Fruit fly (Drosophila melanogaster) whole organism, embryonic: Measurements from ENCODE around the gene CG32812.

ENCODE experiments used
- Ada2b ChIP-seq: fragments of 200-800 bp; sonication (Bioruptor generic); IDR thresholded peaks from 2 replicates; pipeline ENCODE4 v1.3.6; 2022; ENCODE audit warnings: missing biosample characterization, missing genetic modification characterization
- Aef1 ChIP-seq: fragments of 200-800 bp; sonication (Bioruptor generic); IDR thresholded peaks from 3 replicates; pipeline ENCODE4 v1.3.6; 2022; ENCODE audit warnings: missing biosample characterization, missing genetic modification characterization
- BEAF-32 ChIP-seq: fragments of 200-800 bp; sonication (Bioruptor generic); optimal IDR thresholded peaks from 3 replicates; lab custom pipeline; 2017; ENCODE audit warnings: missing biosample characterization, missing genetic modification characterization, mild to moderate bottlenecking, moderate library complexity, missing genetic modification reagents
- CG10366 ChIP-seq: fragments of 200-800 bp; sonication (Bioruptor generic); IDR thresholded peaks from 2 replicates; pipeline ENCODE4 v1.3.6; 2022; ENCODE audit warnings: missing biosample characterization, missing genetic modification characterization
- CG10654 ChIP-seq: fragments of 200-800 bp; sonication (Bioruptor generic); optimal IDR thresholded peaks from 2 replicates; lab custom pipeline; 2016; ENCODE audit warnings: missing biosample characterization, missing genetic modification characterization
- CG14014 ChIP-seq: fragments of 200-800 bp; sonication (Bioruptor generic); IDR thresholded peaks from 2 replicates; pipeline ENCODE4 v1.3.6; 2022; ENCODE audit warnings: missing biosample characterization, missing genetic modification characterization
- CG1529 ChIP-seq: fragments of 200-800 bp; sonication (Bioruptor generic); optimal IDR thresholded peaks from 3 replicates; lab custom pipeline; 2018; ENCODE audit warnings: missing biosample characterization, missing genetic modification characterization
- CG15479 ChIP-seq: fragments of 200-800 bp; sonication (Bioruptor generic); optimal IDR thresholded peaks from 3 replicates; lab custom pipeline; 2019; ENCODE audit warnings: missing biosample characterization, mild to moderate bottlenecking, missing genetic modification characterization, moderate library complexity
- CG17385 ChIP-seq: fragments of 200-800 bp; sonication (Bioruptor generic); optimal IDR thresholded peaks from 3 replicates; lab custom pipeline; 2018; ENCODE audit warnings: missing biosample characterization, mild to moderate bottlenecking, missing genetic modification characterization
- CG1792 ChIP-seq: fragments of 200-800 bp; sonication (Bioruptor generic); optimal IDR thresholded peaks from 2 replicates; lab custom pipeline; 2016; ENCODE audit warnings: missing biosample characterization, missing genetic modification characterization
- CG2120 ChIP-seq: fragments of 200-800 bp; sonication (Bioruptor generic); optimal IDR thresholded peaks from 3 replicates; lab custom pipeline; 2016; ENCODE audit warnings: missing biosample characterization, missing genetic modification characterization
- CG32532 ChIP-seq: fragments of 200-800 bp; sonication (Bioruptor generic); IDR thresholded peaks from 2 replicates; pipeline ENCODE4 v1.3.6; 2022; ENCODE audit warnings: missing biosample characterization, missing genetic modification characterization
- CG3838 ChIP-seq: fragments of 200-800 bp; sonication (Bioruptor generic); optimal IDR thresholded peaks from 3 replicates; lab custom pipeline; 2016; ENCODE audit warnings: missing biosample characterization, missing genetic modification characterization
- CG42726 ChIP-seq: fragments of 200-800 bp; sonication (Bioruptor generic); IDR thresholded peaks from 2 replicates; pipeline ENCODE4 v1.3.6; 2022; ENCODE audit warnings: missing biosample characterization, missing genetic modification characterization; ENCODE audit not compliant: partially characterized antibody
- CG4282 ChIP-seq: fragments of 200-800 bp; sonication (Bioruptor generic); optimal IDR thresholded peaks from 2 replicates; lab custom pipeline; 2016; ENCODE audit warnings: missing biosample characterization, missing genetic modification characterization
- CG43689 ChIP-seq: fragments of 200-800 bp; sonication (Bioruptor generic); IDR thresholded peaks from 2 replicates; pipeline ENCODE4 v1.3.6; 2022; ENCODE audit warnings: missing biosample characterization, missing genetic modification characterization
- CG4424 ChIP-seq: fragments of 200-800 bp; sonication (Bioruptor generic); optimal IDR thresholded peaks from 3 replicates; lab custom pipeline; 2016; ENCODE audit warnings: missing biosample characterization, missing genetic modification characterization
- CG4730 ChIP-seq: fragments of 200-800 bp; sonication (Bioruptor generic); IDR thresholded peaks from 2 replicates; pipeline ENCODE4 v1.3.6; 2022; ENCODE audit warnings: missing biosample characterization, missing genetic modification characterization
- CG6791 ChIP-seq: fragments of 200-800 bp; sonication (Bioruptor generic); IDR thresholded peaks from 3 replicates; pipeline ENCODE4 v1.3.6; 2022; ENCODE audit warnings: missing biosample characterization, missing genetic modification characterization; ENCODE audit not compliant: partially characterized antibody
- Eip74EF ChIP-seq, 2 experiments: fragments of 200-800 bp in 1 of 2; fragments of >200 bp in 1 of 2; sonication (Bioruptor generic) in 1 of 2; optimal IDR thresholded peaks; 2 replicates each; lab custom pipeline; 2017 to 2019; ENCODE audit warnings: missing biosample characterization in 2 of 2, missing genetic modification characterization in 2 of 2, mild to moderate bottlenecking in 1 of 2, moderate library complexity in 1 of 2
- GATAe ChIP-seq: fragments of 200-800 bp; sonication (Bioruptor generic); conservative IDR thresholded peaks from 2 replicates; pipeline ENCODE4 v1.3.6; 2022; ENCODE audit warnings: missing biosample characterization, missing genetic modification characterization
- H15 ChIP-seq: fragments of 200-800 bp; sonication (Bioruptor generic); IDR thresholded peaks from 3 replicates; pipeline ENCODE4 v1.3.6; 2022; ENCODE audit warnings: missing biosample characterization, missing genetic modification characterization
- Lpt ChIP-seq: fragments of >200 bp; optimal IDR thresholded peaks from 2 replicates; lab custom pipeline; 2018; ENCODE audit warnings: missing biosample characterization, missing genetic modification characterization
- Mad ChIP-seq: fragments of 200-800 bp; sonication (Bioruptor generic); optimal IDR thresholded peaks from 2 replicates; lab custom pipeline; 2016; ENCODE audit warnings: missing biosample characterization, missing genetic modification characterization
- Med ChIP-seq: fragments of 200-800 bp; sonication (Bioruptor generic); peaks from one replicate; lab custom pipeline; 2016; ENCODE audit warnings: missing biosample characterization, missing genetic modification characterization, mild to moderate bottlenecking, inconsistent platforms, moderate library complexity
- NK7.1 ChIP-seq: fragments of 200-800 bp; sonication (Bioruptor generic); optimal IDR thresholded peaks from 3 replicates; lab custom pipeline; 2016; ENCODE audit warnings: missing biosample characterization, missing genetic modification characterization
- Nf-YC ChIP-seq: fragments of 200-800 bp; optimal IDR thresholded peaks from 3 replicates; lab custom pipeline; 2019; ENCODE audit warnings: missing biosample characterization, mild to moderate bottlenecking, missing genetic modification characterization, moderate library complexity
- Oli ChIP-seq: fragments of 200-800 bp; sonication (Bioruptor generic); optimal IDR thresholded peaks from 2 replicates; lab custom pipeline; 2018; ENCODE audit warnings: missing biosample characterization, mild to moderate bottlenecking, missing genetic modification characterization, moderate library complexity
- Pdp1 ChIP-seq, 2 experiments: fragments of 200-800 bp; sonication (Bioruptor generic); optimal IDR thresholded peaks; 3 replicates each; lab custom pipeline; 2016; ENCODE audit warnings: missing biosample characterization in 2 of 2, missing genetic modification characterization in 2 of 2, mild to moderate bottlenecking in 1 of 2, moderate library complexity in 1 of 2
- Ssrp ChIP-seq: fragments of 200-800 bp; sonication (Bioruptor generic); optimal IDR thresholded peaks from 2 replicates; lab custom pipeline; 2018; ENCODE audit warnings: missing biosample characterization, mild to moderate bottlenecking, missing genetic modification characterization, moderate library complexity
- Xrp1 ChIP-seq: fragments of 200-800 bp; sonication (Bioruptor generic); IDR thresholded peaks from 2 replicates; pipeline ENCODE4 v1.3.6; 2022; ENCODE audit warnings: missing biosample characterization, missing genetic modification characterization
- amos ChIP-seq: fragments of 200-800 bp; sonication (Bioruptor generic); IDR thresholded peaks from 2 replicates; pipeline ENCODE4 v1.3.6; 2022; ENCODE audit warnings: missing biosample characterization, missing genetic modification characterization; ENCODE audit not compliant: partially characterized antibody
- ara ChIP-seq: fragments of 200-800 bp; sonication (Bioruptor generic); IDR thresholded peaks from 2 replicates; pipeline ENCODE4 v1.3.6; 2022; ENCODE audit warnings: missing biosample characterization, missing genetic modification characterization
- ase ChIP-seq: fragments of 200-800 bp; sonication (Bioruptor generic); IDR thresholded peaks from 3 replicates; pipeline ENCODE4 v1.3.6; 2022; ENCODE audit warnings: missing biosample characterization, missing genetic modification characterization
- cad ChIP-seq: fragments of >200 bp; optimal IDR thresholded peaks from 2 replicates; lab custom pipeline; 2017; ENCODE audit warnings: missing biosample characterization, missing genetic modification characterization
- croc ChIP-seq: fragments of 200-800 bp; sonication (Bioruptor generic); conservative IDR thresholded peaks from 3 replicates; pipeline ENCODE4 v1.3.6; 2022; ENCODE audit warnings: missing biosample characterization, missing genetic modification characterization
- danr ChIP-seq: fragments of 200-800 bp; sonication (Bioruptor generic); IDR thresholded peaks from 2 replicates; pipeline ENCODE4 v1.3.6; 2022; ENCODE audit warnings: missing biosample characterization, missing genetic modification characterization
- disco-r ChIP-seq: fragments of 200-800 bp; sonication (Bioruptor generic); optimal IDR thresholded peaks from 2 replicates; lab custom pipeline; 2016; ENCODE audit warnings: missing biosample characterization, missing genetic modification characterization
- en ChIP-seq: fragments of 200-800 bp; sonication (Bioruptor generic); optimal IDR thresholded peaks from 2 replicates; lab custom pipeline; 2016; ENCODE audit warnings: missing biosample characterization, missing genetic modification characterization
- ewg ChIP-seq: fragments of 200-800 bp; sonication (Bioruptor generic); optimal IDR thresholded peaks from 3 replicates; lab custom pipeline; 2017; ENCODE audit warnings: mild to moderate bottlenecking, missing biosample characterization, missing genetic modification reagents, missing genetic modification characterization
- knrl ChIP-seq: fragments of 200-800 bp; sonication (Bioruptor generic); IDR thresholded peaks from 3 replicates; pipeline ENCODE4 v1.3.6; 2022; ENCODE audit warnings: missing biosample characterization, missing genetic modification characterization; ENCODE audit not compliant: partially characterized antibody
- lola ChIP-seq, 3 experiments: fragments of >200 bp in 2 of 3; fragments of 200-800 bp in 1 of 3; sonication (Bioruptor generic) in 1 of 3; optimal IDR thresholded peaks; 2 replicates each; lab custom pipeline; 2017 to 2019; ENCODE audit warnings: missing biosample characterization in 3 of 3, missing genetic modification characterization in 3 of 3, mild to moderate bottlenecking in 1 of 3, moderate library complexity in 1 of 3
- lov ChIP-seq, 2 experiments: fragments of 200-800 bp in 1 of 2; fragments of >200 bp in 1 of 2; sonication (Bioruptor generic) in 1 of 2; IDR thresholded peaks in 1 of 2; optimal IDR thresholded peaks in 1 of 2; 2 replicates in 1 of 2; 3 replicates in 1 of 2; pipeline versions ENCODE4 v1.3.6 to Lab custom; 2017 to 2022; ENCODE audit warnings: missing biosample characterization in 1 of 2, missing genetic modification characterization in 1 of 2
- schlank ChIP-seq: fragments of 200-800 bp; sonication (Bioruptor generic); optimal IDR thresholded peaks from 2 replicates; lab custom pipeline; 2018; ENCODE audit warnings: missing biosample characterization, mild to moderate bottlenecking, missing genetic modification characterization
- seq ChIP-seq: fragments of 200-800 bp; sonication (Bioruptor generic); IDR thresholded peaks from 2 replicates; pipeline ENCODE4 v1.3.6; 2022; ENCODE audit warnings: missing biosample characterization, missing genetic modification characterization
- tgo ChIP-seq: fragments of 200-800 bp; sonication (Bioruptor generic); IDR thresholded peaks from 3 replicates; pipeline ENCODE4 v1.3.6; 2022; ENCODE audit warnings: missing biosample characterization, missing genetic modification characterization
- trem ChIP-seq: fragments of 200-800 bp; optimal IDR thresholded peaks from 3 replicates; lab custom pipeline; 2019; ENCODE audit warnings: missing biosample characterization, mild to moderate bottlenecking, missing genetic modification characterization, moderate library complexity
- tup ChIP-seq: fragments of 200-800 bp; sonication (Bioruptor generic); optimal IDR thresholded peaks from 2 replicates; lab custom pipeline; 2016; ENCODE audit warnings: missing biosample characterization, mild to moderate bottlenecking, missing genetic modification characterization, moderate library complexity
- wdn ChIP-seq: fragments of 200-800 bp; sonication (Bioruptor generic); IDR thresholded peaks from 2 replicates; pipeline ENCODE4 v1.3.6; 2022; ENCODE audit warnings: missing biosample characterization, missing genetic modification characterization
- z ChIP-seq: fragments of 200-800 bp; sonication (Bioruptor generic); IDR thresholded peaks from 3 replicates; pipeline ENCODE4 v1.3.6; 2022; ENCODE audit warnings: missing biosample characterization, missing genetic modification characterization
- zf30C ChIP-seq: fragments of 200-800 bp; sonication (Bioruptor generic); optimal IDR thresholded peaks from 3 replicates; lab custom pipeline; 2018; ENCODE audit warnings: missing biosample characterization, mild to moderate bottlenecking, missing genetic modification characterization

The CG32812 gene

dm6 chrX:1260327-1260726 lies 26.8 kb upstream of the CG32812 start (continued):
- TF ChIP-seq amos (GFP tag; lab: Robert Waterston, UW) (no peak), disco-r (no peak), NK7.1 (GFP tag; lab: Kevin White, UChicago) (no peak), seq (GFP tag; lab: Robert Waterston, UW) (no peak), zf30C (GFP tag; lab: Kevin White, UChicago) (no peak), CG14014 (GFP tag; lab: Robert Waterston, UW) (0 out of 2 replicates have a peak, but pooled peaks have one; percentile 46), Ada2b (GFP tag; lab: Robert Waterston, UW) (no peak), CG17385 (GFP tag; lab: Kevin White, UChicago) (no peak), Eip74EF (GFP tag; optimal IDR thresholded peaks at IDR 0.05; lab: Kevin White, UChicago) (no peak), tup (no peak), z (GFP tag; lab: Robert Waterston, UW) (no peak), danr (GFP tag; lab: Robert Waterston, UW) (no peak), lola (GFP tag; optimal IDR thresholded peaks at IDR 0.05; lab: Kevin White, UChicago) (no peak), CG4282 (no peak), lov (optimal IDR thresholded peaks at IDR 0.05; lab: Kevin White, UChicago) (no peak), lov (GFP tag; IDR thresholded peaks at IDR 0.05; lab: Robert Waterston, UW) (no peak), wdn (GFP tag; lab: Robert Waterston, UW) (no peak), CG10654 (no peak), BEAF-32 (GFP tag; lab: Kevin White, UChicago) (no peak), Oli (peak; percentile 8), tgo (GFP tag; lab: Robert Waterston, UW) (no peak), ara (GFP tag; lab: Robert Waterston, UW) (no peak), trem (tag; lab: Kevin White, UChicago) (no peak), Mad (no peak), H15 (GFP tag; lab: Robert Waterston, UW) (no peak), knrl (no peak), Nf-YC (tag; lab: Kevin White, UChicago) (peak; percentile 14), ewg (no peak), CG42726 (GFP tag; lab: Robert Waterston, UW) (no peak), CG15479 (GFP tag; lab: Kevin White, UChicago) (no peak), Xrp1 (no peak), Med (peak; percentile 91), CG32532 (GFP tag; lab: Robert Waterston, UW) (peak; percentile 41; the same call in 1 of the 2 replicates), Aef1 (GFP tag; lab: Robert Waterston, UW) (no peak), Ssrp (tag; lab: Kevin White, UChicago) (no peak), CG4730 (GFP tag; lab: Robert Waterston, UW) (no peak), CG3838 (GFP tag; lab: Kevin White, UChicago) (no peak), en (no peak), cad (no peak), ase (GFP tag; lab: Robert Waterston, UW) (no peak), CG43689 (no peak), CG10366 (GFP tag; lab: Robert Waterston, UW) (0 out of 2 replicates have a peak, but pooled peaks have one; percentile 14), schlank (tag; lab: Kevin White, UChicago) (no peak), croc (GFP tag; lab: Robert Waterston, UW) (no peak), CG4424 (GFP tag; lab: Kevin White, UChicago) (peak; percentile 3), Lpt (GFP tag; lab: Kevin White, UChicago) (no peak), CG2120 (peak; percentile 55), CG1529 (GFP tag; lab: Kevin White, UChicago) (no peak), CG1792 (GFP tag; lab: Kevin White, UChicago) (no peak), GATAe (no peak), CG6791 (GFP tag; lab: Robert Waterston, UW) (no peak), Pdp1 (GFP tag; optimal IDR thresholded peaks at IDR 0.05; lab: Kevin White, UChicago) (no peak)
